Worm (Caenorhabditis elegans): ENCODE data around the gene cTel54X.2.

DNA sequence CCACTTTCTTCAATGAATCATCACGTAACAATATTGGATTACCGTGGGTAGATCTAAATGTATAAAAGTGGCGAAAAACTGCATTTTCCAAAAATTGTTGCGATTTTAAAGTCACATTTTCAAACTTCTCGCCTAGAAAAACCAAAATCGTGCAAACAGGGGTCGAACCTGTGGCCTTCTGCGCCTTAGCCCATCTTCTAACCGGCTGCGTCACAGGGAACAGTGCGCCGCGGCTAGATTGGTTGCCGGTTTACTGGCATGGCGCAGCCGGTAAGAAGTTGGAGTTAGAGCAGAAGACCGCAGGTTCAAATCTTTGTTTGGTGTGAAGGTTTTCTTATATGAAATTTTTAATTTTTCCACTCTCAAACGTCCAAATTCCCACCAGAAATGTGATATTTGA, 46.0 kb downstream of the cTel54X.2 start:
- no peak for TF ChIP-seq tab-1 (GFP tag; IDR thresholded peaks at IDR 0.05)
- TF ChIP-seq ztf-29 (GFP tag; IDR thresholded peaks at IDR 0.05): no peak
- TF ChIP-seq flt-1 (GFP tag; IDR thresholded peaks at IDR 0.05): no peak
